Fruit fly (Drosophila melanogaster) whole organism: ENCODE measurements around the gene ACXD.

Experiments used
- CG8478 ChIP-seq: fragments of >200 bp; optimal IDR thresholded peaks from 2 replicates; lab custom pipeline; 2018; ENCODE audit warnings: inconsistent platforms
- Dll ChIP-seq: fragments of >200 bp; optimal IDR thresholded peaks from 2 replicates; lab custom pipeline; 2017
- EcR ChIP-seq, 2 experiments: fragments of >200 bp; optimal IDR thresholded peaks; 2 replicates each; lab custom pipeline; 2017; ENCODE audit warnings: missing biosample characterization in 2 of 2, missing genetic modification characterization in 2 of 2, missing genetic modification reagents in 2 of 2
- pan ChIP-seq: fragments of >200 bp; optimal IDR thresholded peaks from 2 replicates; lab custom pipeline; 2017
- psq ChIP-seq: fragments of >200 bp; optimal IDR thresholded peaks from 2 replicates; lab custom pipeline; 2017
- usp ChIP-seq: fragments of >200 bp; optimal IDR thresholded peaks from 2 replicates; lab custom pipeline; 2017; ENCODE audit warnings: missing biosample characterization, missing genetic modification characterization, mixed read lengths

The ACXD gene

DNA sequence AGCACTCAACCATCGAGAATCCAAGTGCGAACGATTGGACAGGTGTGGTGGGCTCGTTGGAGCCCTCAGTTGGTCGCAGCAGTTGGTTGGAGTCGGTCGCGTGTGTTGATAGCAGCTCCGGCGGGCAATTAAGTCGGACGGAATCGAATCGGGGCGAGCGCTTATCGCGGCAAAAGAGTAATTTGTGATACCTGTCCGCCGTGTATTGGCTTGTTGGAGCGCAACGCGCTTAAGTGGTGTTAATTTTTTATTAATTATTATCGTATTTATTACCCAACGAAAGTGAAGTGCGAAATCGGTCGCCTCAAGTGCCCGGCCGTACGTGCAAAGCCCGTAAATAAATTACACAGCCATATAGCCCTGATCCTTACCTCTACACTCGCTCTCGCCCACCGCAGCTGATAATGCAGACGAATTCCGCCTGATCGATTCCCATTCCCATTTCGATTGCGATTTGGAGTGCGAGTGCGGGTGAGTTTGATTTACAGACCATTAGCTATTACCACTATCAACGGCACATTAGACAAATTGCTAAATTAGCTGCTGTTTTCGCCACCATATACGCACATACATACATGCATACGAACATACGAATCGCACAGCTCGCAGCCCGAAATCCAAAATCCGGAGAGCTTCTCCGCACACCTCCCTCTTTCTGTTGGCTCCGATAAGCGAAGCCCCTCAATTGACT is at the start of gene ACXD:
Gene ACXD, plus strand, starts transcription at position 66 of the 691 bp plus-strand sequence.
- TF ChIP-seq pan (lab: Kevin White, UChicago) = no peak
- no peak for TF ChIP-seq EcR (GFP tag; optimal IDR thresholded peaks at IDR 0.05; lab: Kevin White, UChicago)
- TF ChIP-seq CG8478 (lab: Kevin White, UChicago) = no peak
- TF ChIP-seq usp (GFP tag; lab: Kevin White, UChicago) = no peak
- no peak for TF ChIP-seq Dll (lab: Kevin White, UChicago)
- no peak for TF ChIP-seq psq (lab: Kevin White, UChicago)

DNA sequence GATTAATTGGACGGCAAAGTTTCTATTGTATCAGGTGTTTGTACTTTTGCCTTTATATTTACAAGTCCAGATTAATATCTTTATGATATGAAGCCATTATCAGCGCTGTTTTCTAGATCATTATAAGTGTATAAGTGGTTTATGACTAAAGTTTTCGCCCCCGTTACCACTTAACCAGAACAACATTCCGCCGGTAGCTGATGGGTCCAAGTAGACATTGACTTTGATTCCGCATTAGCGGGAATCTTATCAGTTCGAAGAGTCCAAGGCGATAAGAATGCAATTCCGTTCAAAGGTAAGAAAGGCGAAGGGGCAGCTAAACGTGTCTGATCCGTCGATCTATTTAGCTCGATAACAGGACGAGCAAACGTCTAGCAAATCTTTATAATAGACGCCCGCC is 45.9 kb upstream of the ACXD start:
- TF ChIP-seq pan (lab: Kevin White, UChicago) (no peak), usp (GFP tag; lab: Kevin White, UChicago) (no peak), CG8478 (lab: Kevin White, UChicago) (no peak), EcR (GFP tag; optimal IDR thresholded peaks at IDR 0.05; lab: Kevin White, UChicago) (no peak), Dll (lab: Kevin White, UChicago) (no peak), psq (lab: Kevin White, UChicago) (no peak)

DNA sequence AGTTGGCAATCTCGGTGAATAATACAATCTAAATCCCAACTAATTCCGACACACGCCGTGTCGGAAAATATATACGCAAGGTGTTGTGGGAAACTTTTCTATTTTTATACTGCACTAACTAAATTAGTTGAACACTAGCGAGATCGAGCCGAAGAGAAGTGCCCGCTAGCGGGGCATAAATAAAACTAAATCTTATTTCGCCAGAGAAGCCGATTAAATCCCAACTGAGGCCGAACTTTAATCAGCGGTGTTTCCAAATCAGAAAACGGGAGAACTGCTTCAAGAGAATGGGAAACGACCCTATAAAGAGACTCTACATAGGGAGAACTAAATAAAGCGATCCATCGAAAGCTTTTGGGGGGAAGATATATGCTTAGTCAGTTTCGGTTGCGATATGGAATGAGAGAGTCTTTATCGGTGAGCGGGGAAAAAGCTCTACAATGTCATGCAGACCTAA is 45.4 kb upstream of the ACXD start, which contains the start of gene CG5707:
Gene CG5707, minus strand, starts transcription at position 228 of the 457 bp plus-strand sequence.
- TF ChIP-seq CG8478 (lab: Kevin White, UChicago) = no peak
- TF ChIP-seq Dll (lab: Kevin White, UChicago) = no peak
- no peak for TF ChIP-seq usp (GFP tag; lab: Kevin White, UChicago)
- no peak for TF ChIP-seq EcR (GFP tag; optimal IDR thresholded peaks at IDR 0.05; lab: Kevin White, UChicago)
- no peak for TF ChIP-seq pan (lab: Kevin White, UChicago)
- TF ChIP-seq psq (lab: Kevin White, UChicago) = no peak

DNA sequence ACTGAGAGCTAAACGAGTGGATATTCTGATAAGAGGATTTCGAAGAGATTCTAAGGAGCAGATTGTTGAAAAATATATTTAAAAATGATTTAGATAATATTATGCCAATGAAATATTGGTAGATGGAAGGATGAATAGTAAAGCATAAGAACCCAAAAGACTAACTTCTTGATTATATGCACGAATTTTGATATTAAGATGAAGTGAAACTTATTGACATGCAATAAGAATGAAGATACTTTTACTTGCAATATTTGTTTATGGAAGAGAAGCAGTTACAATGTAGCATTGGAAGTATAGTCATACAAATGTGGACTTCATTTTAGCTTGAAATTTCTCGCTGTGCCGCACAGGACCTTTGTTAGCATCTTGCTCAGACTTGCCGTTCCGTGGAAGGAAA is 40.7 kb upstream of the ACXD start, which contains the start of gene CG8960:
Gene CG8960, plus strand, starts transcription at position 301 of the 400 bp plus-strand sequence.
- TF ChIP-seq EcR (GFP tag; optimal IDR thresholded peaks at IDR 0.05; lab: Kevin White, UChicago) = no peak
- no peak for TF ChIP-seq CG8478 (lab: Kevin White, UChicago)
- no peak for TF ChIP-seq pan (lab: Kevin White, UChicago)
- no peak for TF ChIP-seq usp (GFP tag; lab: Kevin White, UChicago)
- no peak for TF ChIP-seq Dll (lab: Kevin White, UChicago)
- no peak for TF ChIP-seq psq (lab: Kevin White, UChicago)

DNA sequence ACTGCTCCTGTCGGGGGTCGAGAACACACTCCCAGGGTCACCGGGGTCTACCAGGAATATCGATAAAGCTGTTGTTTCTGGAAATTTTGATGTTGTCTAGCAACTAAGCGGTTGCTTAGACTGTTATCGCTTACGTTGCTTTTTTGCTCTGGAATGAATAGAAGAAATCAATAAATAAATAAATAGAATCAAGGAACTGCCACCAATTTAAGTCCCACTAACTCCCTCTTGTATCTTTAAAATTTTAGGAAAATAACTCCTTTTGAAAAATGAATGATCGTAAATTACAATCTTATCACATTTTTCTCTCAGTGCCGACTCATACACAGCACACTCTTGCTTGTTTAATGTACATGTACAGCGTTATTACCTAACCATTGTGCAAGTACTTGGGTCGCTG is 25.0 kb upstream of the ACXD start, which contains the start of gene CG15878:
Gene CG15878, minus strand, starts transcription at position 101 of the 400 bp plus-strand sequence.
- TF ChIP-seq Dll (lab: Kevin White, UChicago) = no peak
- TF ChIP-seq CG8478 (lab: Kevin White, UChicago) = no peak
- TF ChIP-seq psq (lab: Kevin White, UChicago) = no peak
- TF ChIP-seq EcR (GFP tag; optimal IDR thresholded peaks at IDR 0.05; lab: Kevin White, UChicago) = no peak
- TF ChIP-seq pan (lab: Kevin White, UChicago) = no peak
- TF ChIP-seq usp (GFP tag; lab: Kevin White, UChicago) = no peak

DNA sequence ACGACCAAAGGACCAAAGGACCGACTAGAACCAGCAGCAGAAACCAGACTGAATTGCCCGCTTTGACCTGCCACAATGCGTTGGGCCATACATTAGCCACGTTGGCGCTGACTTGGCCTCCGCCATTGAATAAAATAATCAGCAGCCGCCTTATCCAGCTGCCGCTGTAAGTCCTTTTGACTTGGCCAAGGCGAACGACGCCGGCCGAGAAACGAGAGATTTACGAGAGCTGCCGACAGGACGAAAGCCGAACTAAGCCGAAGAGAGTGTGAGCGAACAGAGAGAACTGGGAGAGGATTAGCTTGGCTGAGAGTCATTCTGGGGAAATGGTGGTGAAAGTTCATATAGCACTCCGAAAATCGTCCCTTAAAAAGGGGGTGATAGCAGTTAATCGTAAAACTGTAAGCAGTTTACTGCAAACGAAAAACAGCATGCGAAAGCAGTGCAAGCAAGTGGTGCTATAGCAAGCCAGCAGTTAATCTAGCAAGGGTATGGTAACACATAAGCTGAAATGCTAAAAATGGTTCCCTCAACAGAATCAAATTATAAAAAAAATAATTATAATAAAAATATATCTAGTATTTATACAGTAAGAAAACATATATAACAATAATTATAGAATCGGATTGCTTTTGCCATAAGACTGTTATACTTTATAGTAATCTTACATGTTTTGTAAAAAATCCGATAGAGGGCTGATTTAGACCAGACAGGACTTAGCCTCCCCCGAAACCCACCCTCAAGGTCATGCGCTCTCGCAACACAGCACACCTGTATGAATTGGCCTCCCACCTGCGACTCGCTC is 8.8 kb upstream of the ACXD start:
- TF ChIP-seq CG8478 (lab: Kevin White, UChicago) (no peak), usp (GFP tag; lab: Kevin White, UChicago) (no peak), Dll (lab: Kevin White, UChicago) (no peak), EcR (GFP tag; optimal IDR thresholded peaks at IDR 0.05; lab: Kevin White, UChicago) (no peak), psq (lab: Kevin White, UChicago) (no peak), pan (lab: Kevin White, UChicago) (no peak)

DNA sequence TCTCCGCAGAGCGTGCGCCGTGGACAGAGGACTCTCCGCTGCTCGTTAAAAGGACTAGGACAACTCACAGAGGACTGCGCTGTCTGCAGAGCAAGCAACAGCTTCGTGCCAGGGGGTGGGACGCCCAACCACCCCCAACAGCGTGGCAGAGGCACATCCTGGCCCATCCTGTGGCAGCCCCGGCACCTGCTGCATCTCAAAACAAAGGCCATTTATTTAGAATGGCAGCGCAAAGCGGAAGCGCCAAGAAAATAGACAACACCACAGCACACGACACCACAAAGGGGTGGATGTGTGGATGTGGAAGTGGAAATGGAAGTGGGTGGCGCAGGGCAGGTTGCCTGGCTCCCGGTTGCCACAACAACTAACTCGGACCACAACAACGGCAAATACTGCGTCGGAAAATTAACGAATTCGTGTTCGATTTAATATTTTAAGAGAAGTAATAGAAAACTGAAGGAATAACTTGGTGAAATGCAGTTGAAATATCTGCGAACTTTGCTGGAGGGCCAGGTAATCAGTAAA is 8.2 kb upstream of the ACXD start, which contains the start of gene Oseg2:
Gene Oseg2, plus strand, starts transcription at position 475 of the 525 bp plus-strand sequence.
- TF ChIP-seq psq (lab: Kevin White, UChicago) (no peak), EcR (GFP tag; optimal IDR thresholded peaks at IDR 0.05; lab: Kevin White, UChicago) (no peak), Dll (lab: Kevin White, UChicago) (no peak), CG8478 (lab: Kevin White, UChicago) (no peak)

DNA sequence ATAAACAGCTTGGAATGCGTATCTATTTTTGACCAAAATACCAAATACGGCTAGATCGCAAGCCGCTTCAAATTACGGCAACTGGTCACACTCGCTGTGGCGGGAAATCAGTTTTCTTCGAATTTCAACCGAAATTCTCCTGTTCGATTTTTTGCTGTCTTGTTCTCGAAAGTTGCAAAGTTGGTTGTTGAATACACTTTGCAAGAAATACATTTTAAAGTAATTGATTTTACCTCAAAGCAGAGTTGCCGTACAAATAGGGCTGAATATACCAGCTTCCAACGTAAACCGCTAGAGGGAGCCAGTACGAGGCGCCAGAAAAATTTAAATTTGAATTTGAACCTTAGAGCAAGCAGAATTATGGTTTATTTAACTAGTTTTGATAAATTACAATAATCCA is 374 bp upstream of the ACXD start, which contains the start of gene CG9018:
Gene CG9018, minus strand, starts transcription at position 43 of the 400 bp plus-strand sequence.
- TF ChIP-seq pan (lab: Kevin White, UChicago) (no peak), CG8478 (lab: Kevin White, UChicago) (no peak), usp (GFP tag; lab: Kevin White, UChicago) (no peak), Dll (lab: Kevin White, UChicago) (no peak), EcR (GFP tag; optimal IDR thresholded peaks at IDR 0.05; lab: Kevin White, UChicago) (no peak), psq (lab: Kevin White, UChicago) (no peak)

DNA sequence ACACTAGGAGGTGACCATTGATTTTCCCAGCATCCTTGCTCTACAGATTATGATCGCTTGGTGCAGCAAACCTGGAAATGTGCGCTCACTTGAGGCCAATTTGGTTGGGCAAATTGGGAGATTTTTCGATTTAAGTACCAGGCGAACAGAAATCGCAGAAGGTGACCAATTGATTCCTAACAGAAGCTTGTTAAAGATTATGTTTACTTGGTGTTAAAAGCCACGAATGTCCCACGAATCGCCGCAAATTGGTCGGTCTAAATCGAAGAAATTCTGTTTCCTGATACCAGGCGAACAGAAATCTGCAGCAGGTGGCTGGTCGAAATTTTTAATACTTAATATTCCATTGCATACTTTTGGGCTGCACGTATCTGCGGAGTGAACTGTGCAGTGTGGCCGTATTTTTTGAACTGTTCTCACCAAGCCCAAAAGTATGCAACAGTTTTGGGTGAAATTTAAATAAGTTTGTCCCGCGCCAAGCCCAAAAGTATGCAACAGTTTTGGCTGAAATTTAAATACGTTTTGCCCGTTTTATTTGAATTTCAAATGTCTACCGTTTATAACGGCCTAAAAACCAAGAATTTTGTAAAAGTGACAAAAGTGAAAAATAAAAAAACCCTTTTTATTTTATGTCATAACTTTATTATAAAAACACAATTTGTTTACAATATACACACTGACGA is 6.6 kb downstream of the ACXD start, which contains the start of gene CG32301:
Gene CG32301, plus strand, starts transcription at position 633 of the 683 bp plus-strand sequence.
- no peak for TF ChIP-seq psq (lab: Kevin White, UChicago)
- TF ChIP-seq CG8478 (lab: Kevin White, UChicago) = no peak
- no peak for TF ChIP-seq Dll (lab: Kevin White, UChicago)
- no peak for TF ChIP-seq pan (lab: Kevin White, UChicago)
- TF ChIP-seq usp (GFP tag; lab: Kevin White, UChicago) = no peak
- no peak for TF ChIP-seq EcR (GFP tag; optimal IDR thresholded peaks at IDR 0.05; lab: Kevin White, UChicago)

DNA sequence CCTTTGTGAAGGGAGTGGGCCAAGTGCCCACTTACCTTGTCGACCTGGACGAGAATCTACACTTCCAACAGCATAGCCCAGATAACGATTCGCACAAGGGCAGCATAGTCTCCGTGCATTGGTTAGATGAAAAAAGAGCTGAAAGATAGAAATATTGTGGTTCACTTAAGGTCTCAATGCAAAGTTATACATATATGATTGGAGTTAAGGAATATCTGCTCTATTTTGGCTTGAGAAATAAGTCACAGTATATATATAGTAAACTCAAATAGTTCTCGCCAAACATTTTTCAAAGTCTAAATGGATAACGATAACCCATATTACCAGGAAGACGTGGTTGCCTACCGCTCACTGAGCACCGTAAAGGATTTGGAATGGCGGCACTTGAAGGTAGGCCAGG is 10.9 kb downstream of the ACXD start, which contains the start of gene CG32305:
Gene CG32305, plus strand, starts transcription at position 301 of the 400 bp plus-strand sequence.
- TF ChIP-seq EcR (GFP tag; optimal IDR thresholded peaks at IDR 0.05; lab: Kevin White, UChicago) = no peak
- no peak for TF ChIP-seq psq (lab: Kevin White, UChicago)
